Worm (Caenorhabditis elegans) whole organism, midembryonic: ENCODE measurements around the gene ztf-22.

ENCODE experiments used
- T22C8.4 ChIP-seq: fragments of 200-800 bp; sonication (Bioruptor generic); IDR thresholded peaks from 2 replicates; pipeline ENCODE4 v1.3.6; 2022; ENCODE audit warnings: missing genetic modification characterization, missing compliant biosample characterization
- cog-1 ChIP-seq: sonication (generic microtip); optimal IDR thresholded peaks from 2 replicates; lab custom pipeline; 2016; ENCODE audit warnings: missing genetic modification characterization, missing compliant biosample characterization
- flt-1 ChIP-seq: fragments of 200-800 bp; sonication (Bioruptor generic); IDR thresholded peaks from 2 replicates; pipeline ENCODE4 v1.3.6; 2022; ENCODE audit warnings: missing genetic modification characterization, missing compliant biosample characterization
- klf-2 ChIP-seq: fragments of 200-800 bp; sonication (Bioruptor generic); conservative IDR thresholded peaks from 2 replicates; pipeline ENCODE4 v1.3.6; 2022; ENCODE audit warnings: missing genetic modification reagents, missing genetic modification characterization, missing compliant biosample characterization
- med-1 ChIP-seq: sonication (generic microtip); optimal IDR thresholded peaks from 2 replicates; lab custom pipeline; 2017; ENCODE audit warnings: missing genetic modification characterization, mild to moderate bottlenecking, missing compliant biosample characterization, antibody characterized with exemption, missing genetic modification reagents; ENCODE audit not compliant: insufficient read depth
- ref-1 ChIP-seq: fragments of 200-800 bp; sonication (Bioruptor generic); conservative IDR thresholded peaks from 2 replicates; pipeline ENCODE4 v1.3.6; 2022; ENCODE audit warnings: missing genetic modification reagents, missing genetic modification characterization, missing compliant biosample characterization
- tab-1 ChIP-seq: fragments of 200-800 bp; sonication (Bioruptor generic); IDR thresholded peaks from 2 replicates; pipeline ENCODE4 v1.3.6; 2022; ENCODE audit warnings: missing genetic modification characterization, missing compliant biosample characterization
- ztf-23 ChIP-seq: fragments of 200-800 bp; sonication (Bioruptor generic); IDR thresholded peaks from 2 replicates; pipeline ENCODE4 v1.3.6; 2022; ENCODE audit warnings: missing genetic modification reagents, missing genetic modification characterization, missing compliant biosample characterization
- ztf-29 ChIP-seq: fragments of 200-800 bp; sonication (Bioruptor generic); IDR thresholded peaks from 2 replicates; pipeline ENCODE4 v1.3.6; 2022; ENCODE audit warnings: missing genetic modification reagents, missing genetic modification characterization, missing compliant biosample characterization

ztf-22 gene

DNA sequence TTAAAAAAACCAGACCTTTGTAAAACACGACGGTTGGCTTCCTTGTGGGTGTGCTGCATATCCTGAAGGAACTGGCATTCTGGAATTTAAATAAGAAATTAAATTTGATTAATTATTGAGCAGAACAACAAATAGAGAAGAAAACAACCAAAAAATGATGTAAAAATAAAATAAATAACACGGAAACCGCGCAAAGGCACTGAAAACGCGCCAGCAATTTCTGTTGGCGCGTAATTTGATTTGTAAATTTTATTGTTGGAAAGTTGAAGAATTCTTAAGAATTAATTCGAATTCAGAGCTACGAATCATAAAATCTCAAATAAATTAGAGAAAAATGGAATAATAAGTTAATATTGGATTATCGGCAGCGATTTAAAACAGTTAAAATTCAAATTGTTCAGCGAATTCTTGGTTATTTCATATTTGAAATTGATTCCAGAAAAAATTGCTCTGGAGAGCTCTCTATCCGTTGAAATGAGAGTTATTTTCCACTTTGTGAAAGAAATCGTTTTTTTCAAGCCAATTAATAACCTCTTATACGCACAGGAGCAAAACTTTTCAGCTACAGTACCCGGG is 47.7 kb downstream of the ztf-22 start, which contains the start of gene romo-1:
TSS of gene romo-1 (minus strand) at position 79 of the 576 bp plus-strand sequence.
- no peak for TF ChIP-seq ztf-29 (GFP tag; lab: Robert Waterston, UW)
- TF ChIP-seq flt-1: no peak
- TF ChIP-seq tab-1 (GFP tag; lab: Robert Waterston, UW): no peak
- no peak for TF ChIP-seq med-1 (GFP tag; lab: Kevin White, UChicago)
- TF ChIP-seq klf-2 (GFP tag; lab: Robert Waterston, UW): no peak
- no peak for TF ChIP-seq cog-1 (tag; lab: Kevin White, UChicago)
- no peak for TF ChIP-seq ztf-23 (GFP tag; lab: Robert Waterston, UW)
- no peak for TF ChIP-seq ref-1 (GFP tag; lab: Robert Waterston, UW)
- TF ChIP-seq T22C8.4 (GFP tag; lab: Robert Waterston, UW): no peak

ce11 chrII:13235289-13235688 is 50.3 kb downstream of the ztf-22 start, which contains the start of gene flp-16:
Gene flp-16 (plus strand): TSS chrII:13235306.
- no peak for TF ChIP-seq klf-2 (GFP tag; lab: Robert Waterston, UW)
- TF ChIP-seq ref-1 (GFP tag; lab: Robert Waterston, UW): no peak
- no peak for TF ChIP-seq flt-1
- TF ChIP-seq tab-1 (GFP tag; lab: Robert Waterston, UW): no peak
- TF ChIP-seq cog-1 (tag; lab: Kevin White, UChicago): no peak

DNA sequence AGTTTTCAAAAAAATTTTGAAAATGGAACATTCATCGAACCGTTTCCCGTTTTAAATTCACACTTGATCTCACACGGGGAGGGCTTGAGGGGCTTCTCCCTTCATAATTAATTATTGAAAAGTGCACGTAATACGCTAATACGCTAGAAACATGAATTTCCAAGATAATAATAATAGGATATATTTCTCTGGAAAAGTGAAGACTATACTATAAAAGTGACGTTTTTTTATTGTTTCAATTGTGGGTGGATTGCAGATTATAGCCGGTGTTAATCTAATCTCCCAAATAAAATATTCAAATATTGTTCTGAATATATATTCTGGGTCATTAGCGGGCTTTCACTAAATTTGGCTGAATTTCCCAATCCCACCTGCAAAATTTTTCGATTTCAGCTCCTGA is 51.9 kb downstream of the ztf-22 start:
- TF ChIP-seq tab-1 (GFP tag; lab: Robert Waterston, UW) (no peak), cog-1 (tag; lab: Kevin White, UChicago) (no peak), ztf-29 (GFP tag; lab: Robert Waterston, UW) (no peak), flt-1 (no peak), med-1 (GFP tag; lab: Kevin White, UChicago) (no peak), ref-1 (GFP tag; lab: Robert Waterston, UW) (no peak), T22C8.4 (GFP tag; lab: Robert Waterston, UW) (no peak), klf-2 (GFP tag; lab: Robert Waterston, UW) (no peak), ztf-23 (GFP tag; lab: Robert Waterston, UW) (no peak)

DNA sequence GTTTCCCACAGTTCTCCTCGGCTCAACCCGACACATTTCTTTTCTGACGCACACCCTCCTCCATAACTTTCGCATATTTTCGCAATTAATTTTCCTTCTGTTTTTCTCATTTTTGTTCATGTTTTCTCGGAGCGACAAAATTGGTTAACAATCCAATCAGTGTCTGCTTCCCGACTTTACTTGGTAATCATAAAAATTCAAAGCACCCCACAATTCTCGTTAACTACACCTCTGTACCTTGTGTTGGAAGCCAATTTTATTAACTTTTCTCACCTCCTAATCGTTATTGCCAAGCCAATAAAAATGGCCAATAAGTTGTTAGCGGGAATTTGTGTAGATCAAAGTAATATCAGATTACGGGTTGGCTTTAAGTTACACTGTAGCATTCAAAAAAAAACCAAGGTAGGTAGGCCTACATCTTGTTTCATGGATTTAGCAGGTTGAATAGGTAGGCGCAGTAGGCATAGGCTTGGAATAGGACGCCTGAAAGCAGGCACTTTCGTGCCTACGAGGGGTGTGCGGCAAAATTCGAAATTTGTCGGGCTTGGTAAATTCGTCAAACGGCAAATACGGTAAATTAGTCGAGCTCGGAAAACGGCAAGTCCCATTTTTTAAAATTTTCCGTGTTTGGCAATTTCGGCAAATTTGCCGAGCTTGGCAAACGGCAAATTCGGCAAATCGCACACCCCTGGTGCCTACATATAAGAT is 55.0 kb downstream of the ztf-22 start:
- TF ChIP-seq ztf-23 (GFP tag; lab: Robert Waterston, UW) (no peak), ztf-29 (GFP tag; lab: Robert Waterston, UW) (no peak), cog-1 (tag; lab: Kevin White, UChicago) (no peak), flt-1 (no peak), med-1 (GFP tag; lab: Kevin White, UChicago) (no peak), ref-1 (GFP tag; lab: Robert Waterston, UW) (no peak), T22C8.4 (GFP tag; lab: Robert Waterston, UW) (no peak), klf-2 (GFP tag; lab: Robert Waterston, UW) (no peak), tab-1 (GFP tag; lab: Robert Waterston, UW) (no peak)
